Worm (Caenorhabditis elegans): ENCODE results near the gene F55C5.10.

ce11 chrV:12235502-12235901, 47.8 kb upstream of the F55C5.10 start:
- TF ChIP-seq him-1 (tag; optimal IDR thresholded peaks at IDR 0.05) (no peak), dao-5 (tag; optimal IDR thresholded peaks at IDR 0.05) (no peak)

All from whole organism, L4/young adult.